Worm (Caenorhabditis elegans) whole organism, L3 larva: ENCODE results near the gene F26C11.4.

Source experiments
- ceh-82 ChIP-seq: fragments of 150-350 bp; optimal IDR thresholded peaks from 2 replicates; lab custom pipeline; 2014; ENCODE audit warnings: missing biosample characterization, missing genetic modification characterization
- elt-3 ChIP-seq, 3 experiments: fragments of 150-350 bp in 1 of 3; sonication (generic microtip) in 2 of 3; optimal IDR thresholded peaks; 2 replicates in 2 of 3; 4 replicates in 1 of 3; lab custom pipeline; 2014 to 2017; ENCODE audit warnings: missing biosample characterization in 3 of 3, missing genetic modification characterization in 3 of 3
- nhr-11 ChIP-seq: fragments of 150-350 bp; optimal IDR thresholded peaks from 2 replicates; lab custom pipeline; 2014; ENCODE audit warnings: missing biosample characterization, missing genetic modification characterization
- nhr-23 ChIP-seq: fragments of 150-350 bp; optimal IDR thresholded peaks from 2 replicates; lab custom pipeline; 2014; ENCODE audit warnings: missing biosample characterization, missing genetic modification reagents, missing genetic modification characterization
- nhr-28 ChIP-seq: fragments of 150-350 bp; optimal IDR thresholded peaks from 2 replicates; lab custom pipeline; 2014; ENCODE audit warnings: missing biosample characterization, missing genetic modification characterization
- pha-4 ChIP-seq: fragments of 150-350 bp; optimal IDR thresholded peaks from 2 replicates; lab custom pipeline; 2014; ENCODE audit warnings: missing biosample characterization, missing genetic modification reagents, missing genetic modification characterization
- pqm-1 ChIP-seq: fragments of 150-350 bp; optimal IDR thresholded peaks from 2 replicates; lab custom pipeline; 2017; ENCODE audit warnings: missing biosample characterization, missing genetic modification characterization, inconsistent platforms
- sea-2 ChIP-seq: fragments of 150-350 bp; sonication (generic microtip); optimal IDR thresholded peaks from 4 replicates; lab custom pipeline; 2014; ENCODE audit warnings: missing biosample characterization, missing genetic modification reagents, missing genetic modification characterization
- skn-1 ChIP-seq: fragments of 150-350 bp; optimal IDR thresholded peaks from 2 replicates; lab custom pipeline; 2014; ENCODE audit warnings: missing biosample characterization, missing genetic modification characterization
- unc-62 ChIP-seq: fragments of 150-350 bp; sonication (generic microtip); optimal IDR thresholded peaks from 4 replicates; lab custom pipeline; 2014; ENCODE audit warnings: missing biosample characterization, missing genetic modification reagents, missing genetic modification characterization
- ztf-11 ChIP-seq: fragments of 150-350 bp; optimal IDR thresholded peaks from 2 replicates; lab custom pipeline; 2014; ENCODE audit warnings: missing biosample characterization, missing genetic modification characterization

ce11 chrII:9936859-9937258 lies 20.8 kb upstream of the F26C11.4 start, which contains the start of gene C05C10.3:
- TF ChIP-seq ceh-82 (tag; lab: Kevin White, UChicago) = no peak
- no peak for TF ChIP-seq nhr-23 (tag; lab: Kevin White, UChicago)
- TF ChIP-seq skn-1 = no peak
- TF ChIP-seq pqm-1 = peak; percentile 75
- peak; percentile 6 for TF ChIP-seq pha-4 (tag; lab: Kevin White, UChicago)
- TF ChIP-seq sea-2 (GFP tag; lab: Kevin White, UChicago) = no peak
- no peak for TF ChIP-seq ztf-11
- TF ChIP-seq nhr-28 (tag; lab: Kevin White, UChicago) = no peak
- no peak for TF ChIP-seq unc-62
- TF ChIP-seq elt-3 (tag; optimal IDR thresholded peaks at IDR 0.05; lab: Kevin White, UChicago) = no peak
- TF ChIP-seq nhr-11 (tag; lab: Kevin White, UChicago) = no peak
